Fruit fly (Drosophila melanogaster) whole organism, embryonic: ENCODE results near the gene CAHbeta.
A peak's percentile ranks its signal among the peaks of the same experiment; 100 is the strongest.

ENCODE experiments used
- BtbVII ChIP-seq: fragments of 200-800 bp; sonication (Bioruptor generic); optimal IDR thresholded peaks from 3 replicates; lab custom pipeline; 2017; ENCODE audit warnings: missing biosample characterization, mild to moderate bottlenecking, missing genetic modification characterization
- CG10565 ChIP-seq: fragments of 200-800 bp; sonication (Bioruptor generic); optimal IDR thresholded peaks from 3 replicates; lab custom pipeline; 2016; ENCODE audit warnings: missing biosample characterization, mild to moderate bottlenecking, missing genetic modification characterization
- CG12104 ChIP-seq: fragments of 200-800 bp; sonication (Bioruptor generic); optimal IDR thresholded peaks from 3 replicates; lab custom pipeline; 2016; ENCODE audit warnings: missing biosample characterization, missing genetic modification characterization
- CG13123 ChIP-seq: fragments of 200-800 bp; sonication (Bioruptor generic); optimal IDR thresholded peaks from 2 replicates; lab custom pipeline; 2016; ENCODE audit warnings: missing biosample characterization, missing genetic modification characterization
- CG13775 ChIP-seq: fragments of 200-800 bp; sonication (Bioruptor generic); optimal IDR thresholded peaks from 3 replicates; lab custom pipeline; 2017; ENCODE audit warnings: missing biosample characterization, mild to moderate bottlenecking, missing genetic modification characterization
- CG14710 ChIP-seq: fragments of 200-800 bp; sonication (Bioruptor generic); optimal IDR thresholded peaks from 3 replicates; lab custom pipeline; 2019; ENCODE audit warnings: missing biosample characterization, mild to moderate bottlenecking, missing genetic modification characterization, moderate library complexity
- CG17361 ChIP-seq: fragments of 200-800 bp; sonication (Bioruptor generic); IDR thresholded peaks from 3 replicates; pipeline ENCODE4 v1.3.6; 2022; ENCODE audit warnings: missing biosample characterization, missing genetic modification characterization
- CG18262 ChIP-seq: fragments of 200-800 bp; optimal IDR thresholded peaks from 3 replicates; lab custom pipeline; 2019; ENCODE audit warnings: missing biosample characterization, mild to moderate bottlenecking, missing genetic modification characterization, moderate library complexity
- CG2129 ChIP-seq: fragments of 200-800 bp; sonication (Bioruptor generic); IDR thresholded peaks from 2 replicates; pipeline ENCODE4 v1.3.6; 2022; ENCODE audit warnings: missing biosample characterization, missing genetic modification characterization; ENCODE audit not compliant: partially characterized antibody
- CG34422 ChIP-seq: fragments of 200-800 bp; sonication (Bioruptor generic); IDR thresholded peaks from 3 replicates; pipeline ENCODE4 v1.3.6; 2022; ENCODE audit warnings: missing biosample characterization, missing genetic modification characterization
- CG4404 ChIP-seq: fragments of 200-800 bp; sonication (Bioruptor generic); IDR thresholded peaks from 2 replicates; pipeline ENCODE4 v1.3.6; 2022; ENCODE audit warnings: missing biosample characterization, missing genetic modification characterization
- CG4820 ChIP-seq: fragments of 200-800 bp; sonication (Bioruptor generic); optimal IDR thresholded peaks from 3 replicates; lab custom pipeline; 2016; ENCODE audit warnings: missing biosample characterization, missing genetic modification characterization
- CG5953 ChIP-seq: fragments of 200-800 bp; sonication (Bioruptor generic); IDR thresholded peaks from 2 replicates; pipeline ENCODE4 v1.3.6; 2022; ENCODE audit warnings: missing biosample characterization, missing genetic modification characterization
- CG6254 ChIP-seq: fragments of 200-800 bp; sonication (Bioruptor generic); optimal IDR thresholded peaks from 3 replicates; lab custom pipeline; 2017; ENCODE audit warnings: mild to moderate bottlenecking, missing biosample characterization, missing genetic modification reagents, missing genetic modification characterization
- CG7271 ChIP-seq: fragments of 200-800 bp; sonication (Bioruptor generic); optimal IDR thresholded peaks from 2 replicates; lab custom pipeline; 2018; ENCODE audit warnings: missing biosample characterization, mild to moderate bottlenecking, missing genetic modification characterization, moderate library complexity
- CG7839 ChIP-seq: fragments of 200-800 bp; sonication (Bioruptor generic); optimal IDR thresholded peaks from 3 replicates; lab custom pipeline; 2018; ENCODE audit warnings: missing biosample characterization, mild to moderate bottlenecking, missing genetic modification characterization, moderate library complexity
- CG9876 ChIP-seq: fragments of 200-800 bp; sonication (Bioruptor generic); optimal IDR thresholded peaks from 2 replicates; lab custom pipeline; 2016; ENCODE audit warnings: missing biosample characterization, missing genetic modification characterization
- Deaf1 ChIP-seq: fragments of 200-800 bp; optimal IDR thresholded peaks from 3 replicates; lab custom pipeline; 2019; ENCODE audit warnings: missing biosample characterization, mild to moderate bottlenecking, missing genetic modification characterization, moderate library complexity
- Dek ChIP-seq: fragments of 200-800 bp; sonication (Bioruptor generic); optimal IDR thresholded peaks from 3 replicates; lab custom pipeline; 2019; ENCODE audit warnings: missing biosample characterization, mild to moderate bottlenecking, missing genetic modification characterization, moderate library complexity
- Elba2 ChIP-seq: fragments of 200-800 bp; sonication (Bioruptor generic); optimal IDR thresholded peaks from 3 replicates; lab custom pipeline; 2016; ENCODE audit warnings: missing biosample characterization, missing genetic modification characterization
- Gug ChIP-seq: fragments of 200-800 bp; sonication (Bioruptor generic); IDR thresholded peaks from 4 replicates; pipeline ENCODE4 v1.3.6; 2022; ENCODE audit warnings: missing biosample characterization, missing genetic modification characterization
- H2.0 ChIP-seq: fragments of 200-800 bp; sonication (Bioruptor generic); IDR thresholded peaks from 2 replicates; pipeline ENCODE4 v1.3.6; 2022; ENCODE audit warnings: missing biosample characterization, missing genetic modification characterization
- HHEX ChIP-seq: fragments of 200-800 bp; sonication (Bioruptor generic); optimal IDR thresholded peaks from 3 replicates; lab custom pipeline; 2017; ENCODE audit warnings: missing biosample characterization, mild to moderate bottlenecking, missing genetic modification characterization, missing genetic modification reagents
- HLH3B ChIP-seq: fragments of 200-800 bp; sonication (Bioruptor generic); IDR thresholded peaks from 2 replicates; pipeline ENCODE4 v1.3.6; 2022; ENCODE audit warnings: missing biosample characterization, missing genetic modification characterization
- Hand ChIP-seq: fragments of 200-800 bp; sonication (Bioruptor generic); optimal IDR thresholded peaks from 2 replicates; lab custom pipeline; 2017; ENCODE audit warnings: mild to moderate bottlenecking, missing biosample characterization, missing genetic modification reagents, missing genetic modification characterization
- Hr39 ChIP-seq: fragments of >200 bp; optimal IDR thresholded peaks from 2 replicates; lab custom pipeline; 2017
- Mad ChIP-seq: fragments of 200-800 bp; sonication (Bioruptor generic); optimal IDR thresholded peaks from 2 replicates; lab custom pipeline; 2016; ENCODE audit warnings: missing biosample characterization, missing genetic modification characterization
- Neu2 ChIP-seq: fragments of 200-800 bp; sonication (Bioruptor generic); optimal IDR thresholded peaks from 3 replicates; lab custom pipeline; 2016; ENCODE audit warnings: missing biosample characterization, missing genetic modification characterization, borderline replicate concordance
- NfI ChIP-seq: fragments of 200-800 bp; sonication (Bioruptor generic); optimal IDR thresholded peaks from 3 replicates; lab custom pipeline; 2018; ENCODE audit warnings: missing biosample characterization, mild to moderate bottlenecking, missing genetic modification characterization, moderate library complexity
- PHDP ChIP-seq: fragments of 200-800 bp; sonication (Bioruptor generic); optimal IDR thresholded peaks from 3 replicates; lab custom pipeline; 2018; ENCODE audit warnings: missing biosample characterization, mild to moderate bottlenecking, missing genetic modification characterization, moderate library complexity
- Sox102F ChIP-seq: fragments of 200-800 bp; sonication (Bioruptor generic); optimal IDR thresholded peaks from 2 replicates; lab custom pipeline; 2018; ENCODE audit warnings: missing biosample characterization, mild to moderate bottlenecking, missing genetic modification characterization, moderate library complexity
- Sry-δ ChIP-seq: fragments of 200-800 bp; sonication (Bioruptor generic); optimal IDR thresholded peaks from 2 replicates; lab custom pipeline; 2016; ENCODE audit warnings: missing biosample characterization, missing genetic modification characterization
- bbx ChIP-seq: fragments of 200-800 bp; sonication (Bioruptor generic); IDR thresholded peaks from 2 replicates; pipeline ENCODE4 v1.3.6; 2022; ENCODE audit warnings: missing biosample characterization, missing genetic modification characterization; ENCODE audit not compliant: partially characterized antibody
- chn ChIP-seq: fragments of 200-800 bp; sonication (Bioruptor generic); optimal IDR thresholded peaks from 2 replicates; lab custom pipeline; 2016; ENCODE audit warnings: missing biosample characterization, missing genetic modification characterization
- da ChIP-seq: fragments of 200-800 bp; sonication (Bioruptor generic); optimal IDR thresholded peaks from 2 replicates; lab custom pipeline; 2016; ENCODE audit warnings: missing biosample characterization, missing genetic modification characterization
- dm ChIP-seq: fragments of 200-800 bp; sonication (Bioruptor generic); optimal IDR thresholded peaks from 3 replicates; lab custom pipeline; 2016; ENCODE audit warnings: missing biosample characterization, missing genetic modification characterization
- esg ChIP-seq: fragments of 200-800 bp; sonication (Bioruptor generic); conservative IDR thresholded peaks from 2 replicates; pipeline ENCODE4 v1.3.6; 2022; ENCODE audit warnings: missing biosample characterization, missing genetic modification characterization
- eve ChIP-seq, 2 experiments: fragments of >200 bp; optimal IDR thresholded peaks; 2 replicates each; lab custom pipeline; 2017; ENCODE audit warnings: missing biosample characterization in 2 of 2, missing genetic modification characterization in 2 of 2
- h ChIP-seq: fragments of >200 bp; optimal IDR thresholded peaks from 2 replicates; lab custom pipeline; 2017
- her ChIP-seq: fragments of 200-800 bp; sonication (Bioruptor generic); optimal IDR thresholded peaks from 2 replicates; lab custom pipeline; 2016; ENCODE audit warnings: missing biosample characterization, missing genetic modification characterization
- hkb ChIP-seq, 2 experiments: fragments of 200-800 bp in 1 of 2; fragments of >200 bp in 1 of 2; sonication (Bioruptor generic) in 1 of 2; IDR thresholded peaks in 1 of 2; optimal IDR thresholded peaks in 1 of 2; 2 replicates each; pipeline versions ENCODE4 v1.3.6 to Lab custom; 2017 to 2022; ENCODE audit warnings: missing biosample characterization in 1 of 2, missing genetic modification characterization in 1 of 2
- maf-S ChIP-seq: fragments of 200-800 bp; sonication (Bioruptor generic); optimal IDR thresholded peaks from 2 replicates; lab custom pipeline; 2016; ENCODE audit warnings: missing biosample characterization, missing genetic modification characterization
- oc ChIP-seq: fragments of 200-800 bp; sonication (Bioruptor generic); optimal IDR thresholded peaks from 2 replicates; lab custom pipeline; 2018; ENCODE audit warnings: missing biosample characterization, mild to moderate bottlenecking, missing genetic modification characterization, moderate library complexity
- phol ChIP-seq: fragments of 200-800 bp; sonication (Bioruptor generic); optimal IDR thresholded peaks from 3 replicates; lab custom pipeline; 2018; ENCODE audit warnings: missing biosample characterization, mild to moderate bottlenecking, missing genetic modification characterization, moderate library complexity
- rib ChIP-seq: fragments of 200-800 bp; sonication (Bioruptor generic); IDR thresholded peaks from 2 replicates; pipeline ENCODE4 v1.3.6; 2022; ENCODE audit warnings: missing biosample characterization, missing genetic modification characterization
- sd ChIP-seq: fragments of 200-800 bp; sonication (Bioruptor generic); optimal IDR thresholded peaks from 3 replicates; lab custom pipeline; 2018; ENCODE audit warnings: missing biosample characterization, mild to moderate bottlenecking, missing genetic modification characterization, moderate library complexity
- sug ChIP-seq: fragments of 200-800 bp; optimal IDR thresholded peaks from 2 replicates; lab custom pipeline; 2019; ENCODE audit warnings: missing biosample characterization, mild to moderate bottlenecking, missing genetic modification characterization, moderate library complexity
- twi ChIP-seq: fragments of 200-800 bp; optimal IDR thresholded peaks from 2 replicates; lab custom pipeline; 2019; ENCODE audit warnings: missing biosample characterization, mild to moderate bottlenecking, missing genetic modification characterization, moderate library complexity
- unpg ChIP-seq: fragments of 200-800 bp; sonication (Bioruptor generic); optimal IDR thresholded peaks from 3 replicates; lab custom pipeline; 2018; ENCODE audit warnings: missing biosample characterization, mild to moderate bottlenecking, missing genetic modification characterization, moderate library complexity
- vvl ChIP-seq: fragments of 200-800 bp; sonication (Bioruptor generic); IDR thresholded peaks from 2 replicates; pipeline ENCODE4 v1.3.6; 2022; ENCODE audit warnings: missing biosample characterization, missing genetic modification characterization
- wek ChIP-seq: fragments of 200-800 bp; sonication (Bioruptor generic); optimal IDR thresholded peaks from 3 replicates; lab custom pipeline; 2018; ENCODE audit warnings: missing biosample characterization, mild to moderate bottlenecking, missing genetic modification characterization, moderate library complexity

CAHbeta gene

dm6 chr3R:8960329-8960728 is 20.3 kb upstream of the CAHbeta start (continued):
- TF ChIP-seq CG13123 (GFP tag; lab: Kevin White, UChicago) = peak; percentile 8
- TF ChIP-seq oc = peak; percentile 40
- no peak for TF ChIP-seq da (GFP tag; lab: Kevin White, UChicago)
- TF ChIP-seq CG5953 (GFP tag; lab: Robert Waterston, UW) = no peak
- TF ChIP-seq twi (tag; lab: Kevin White, UChicago) = peak; percentile 5
- TF ChIP-seq CG2129 (GFP tag; lab: Robert Waterston, UW) = no peak
- TF ChIP-seq HHEX = peak; percentile 46
- TF ChIP-seq Sry-δ = no peak
- TF ChIP-seq CG4820 = peak; percentile 48
- TF ChIP-seq Neu2 (GFP tag; lab: Kevin White, UChicago) = no peak
- no peak for TF ChIP-seq Gug (GFP tag; lab: Robert Waterston, UW)
- no peak for TF ChIP-seq Hand
- TF ChIP-seq CG10565 (GFP tag; lab: Kevin White, UChicago) = no peak
- TF ChIP-seq h (lab: Kevin White, UChicago) = no peak
- peak; percentile 67 for TF ChIP-seq HLH3B (GFP tag; lab: Robert Waterston, UW)
- peak; percentile 35 for TF ChIP-seq Deaf1 (tag; lab: Kevin White, UChicago)
- peak; percentile 65 for TF ChIP-seq esg (GFP tag; lab: Robert Waterston, UW)
- no peak for TF ChIP-seq CG9876 (GFP tag; lab: Kevin White, UChicago)
- TF ChIP-seq maf-S (GFP tag; lab: Kevin White, UChicago) = no peak
- TF ChIP-seq H2.0 = peak; percentile 44
- TF ChIP-seq vvl (GFP tag; lab: Robert Waterston, UW) = peak; percentile 42; the same call in 1 of the 2 replicates
- peak; percentile 83 for TF ChIP-seq phol (tag; lab: Kevin White, UChicago)
- no peak for TF ChIP-seq Elba2 (GFP tag; lab: Kevin White, UChicago)
- TF ChIP-seq unpg = peak; percentile 72
- TF ChIP-seq CG14710 (tag; lab: Kevin White, UChicago) = peak; percentile 44
- no peak for TF ChIP-seq rib (GFP tag; lab: Robert Waterston, UW)
- peak; percentile 16 for TF ChIP-seq CG6254 (GFP tag; lab: Kevin White, UChicago)
- no peak for TF ChIP-seq CG12104 (GFP tag; lab: Kevin White, UChicago)
- TF ChIP-seq CG7271 (tag; lab: Kevin White, UChicago) = no peak
- peak; percentile 26 for TF ChIP-seq Dek (tag; lab: Kevin White, UChicago)
- peak; percentile 26; the same call in 1 of the 2 replicates for TF ChIP-seq CG4404 (GFP tag; lab: Robert Waterston, UW)
- TF ChIP-seq her (GFP tag; lab: Kevin White, UChicago) = no peak
- TF ChIP-seq BtbVII (GFP tag; lab: Kevin White, UChicago) = peak; percentile 28
- TF ChIP-seq bbx (GFP tag; lab: Robert Waterston, UW) = no peak
- no peak for TF ChIP-seq dm (GFP tag; lab: Kevin White, UChicago)
- no peak for TF ChIP-seq hkb (optimal IDR thresholded peaks at IDR 0.05; lab: Kevin White, UChicago)
- peak; percentile 58 for TF ChIP-seq hkb (GFP tag; IDR thresholded peaks at IDR 0.05; lab: Robert Waterston, UW)
- peak; percentile 27 for TF ChIP-seq CG13775
- TF ChIP-seq CG18262 (tag; lab: Kevin White, UChicago) = peak; percentile 73
- no peak for TF ChIP-seq wek (GFP tag; lab: Kevin White, UChicago)
- TF ChIP-seq Mad (GFP tag; lab: Kevin White, UChicago) = no peak
- no peak for TF ChIP-seq sug (tag; lab: Kevin White, UChicago)
- TF ChIP-seq Hr39 (lab: Kevin White, UChicago) = no peak
- TF ChIP-seq CG34422 = no peak
- TF ChIP-seq CG7839 (tag; lab: Kevin White, UChicago) = peak; percentile 74
- peak; percentile 11 for TF ChIP-seq sd (tag; lab: Kevin White, UChicago)
- peak; percentile 77 for TF ChIP-seq CG17361
- no peak for TF ChIP-seq chn (GFP tag; lab: Kevin White, UChicago)
- peak in 1 of 2 experiments; percentile 32 for TF ChIP-seq eve (GFP tag; optimal IDR thresholded peaks at IDR 0.05; lab: Kevin White, UChicago)
- TF ChIP-seq Sox102F = peak; percentile 85
- TF ChIP-seq PHDP (tag; lab: Kevin White, UChicago) = peak; percentile 61
- TF ChIP-seq NfI (GFP tag; lab: Kevin White, UChicago) = peak; percentile 39
